Fruit fly (Drosophila melanogaster): ENCODE measurements around the gene Ndf.

Gene Ndf

DNA sequence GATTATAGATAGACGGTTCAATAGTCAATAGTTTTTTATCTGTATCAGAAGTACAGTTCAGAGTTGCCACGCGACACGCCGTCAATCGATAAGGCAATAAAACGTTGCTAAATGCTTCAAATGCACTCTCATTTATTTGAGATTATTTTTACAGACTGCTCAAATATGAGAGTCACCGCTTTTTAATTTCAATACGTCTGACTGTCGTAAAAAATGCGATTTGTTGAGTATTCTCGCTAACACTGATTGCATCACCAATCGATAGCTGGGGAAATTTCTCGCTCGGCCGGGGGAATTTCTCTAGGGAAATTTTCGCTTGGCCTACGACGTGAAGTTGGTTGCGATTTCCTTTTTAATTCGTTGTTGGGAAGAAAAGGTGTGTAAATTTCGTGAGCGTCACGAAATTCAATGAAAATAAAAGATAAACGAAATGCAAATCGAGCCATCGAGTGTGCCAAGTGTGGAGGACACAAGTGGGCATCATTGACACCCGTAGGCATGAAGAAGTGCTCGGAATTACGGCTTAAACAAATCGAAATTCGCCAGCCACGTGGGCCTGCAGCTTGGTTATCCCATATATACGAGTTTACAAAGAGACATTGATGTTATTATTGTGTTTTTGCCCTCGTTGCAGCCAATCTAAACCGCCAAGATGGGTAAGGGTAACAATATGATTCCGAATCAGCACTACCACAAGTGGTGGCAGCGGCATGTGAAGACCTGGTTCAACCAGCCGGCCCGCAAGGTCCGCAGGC is 36.5 kb upstream of the Ndf start, which contains the start of the genes Dref and RpL13 (continued):
- peak; percentile 66 for TF ChIP-seq Blimp-1 (GFP tag; optimal IDR thresholded peaks at IDR 0.05)
- TF ChIP-seq CG5180 (GFP tag; optimal IDR thresholded peaks at IDR 0.05): peak; percentile 83
- peak; percentile 83 for TF ChIP-seq CG9437 (GFP tag; optimal IDR thresholded peaks at IDR 0.05)
- peak; percentile 73 for TF ChIP-seq p53 (GFP tag; optimal IDR thresholded peaks at IDR 0.05)
- TF ChIP-seq gcm (GFP tag; optimal IDR thresholded peaks at IDR 0.05): peak; percentile 86
- peak; percentile 62; the same call in 1 of the 2 replicates for TF ChIP-seq Ada2b (GFP tag; IDR thresholded peaks at IDR 0.05)
- TF ChIP-seq Tbp (GFP tag; optimal IDR thresholded peaks at IDR 0.05): no peak
- peak; percentile 95 for TF ChIP-seq Fer1 (GFP tag; optimal IDR thresholded peaks at IDR 0.05)
- peak; percentile 79 for TF ChIP-seq luna (GFP tag; optimal IDR thresholded peaks at IDR 0.05)
- TF ChIP-seq kah (GFP tag; optimal IDR thresholded peaks at IDR 0.05): peak; percentile 90
- peak; percentile 84 for TF ChIP-seq nmo (GFP tag; optimal IDR thresholded peaks at IDR 0.05)
- TF ChIP-seq Poxn (GFP tag; IDR thresholded peaks at IDR 0.05): peak; percentile 57; the same call in 1 of the 2 replicates
- peak; percentile 87 for TF ChIP-seq CG11456 (GFP tag; IDR thresholded peaks at IDR 0.05)
- peak; percentile 85 for TF ChIP-seq Scr (GFP tag; IDR thresholded peaks at IDR 0.05; ENCODE audit: partially characterized antibody)
- TF ChIP-seq hbn (GFP tag; IDR thresholded peaks at IDR 0.05; ENCODE audit: partially characterized antibody): peak; percentile 67
- peak; percentile 75; the same call in 1 of the 2 replicates for TF ChIP-seq tna (GFP tag; IDR thresholded peaks at IDR 0.05; ENCODE audit: partially characterized antibody)
- TF ChIP-seq sisA (GFP tag; IDR thresholded peaks at IDR 0.05): 0 out of 2 replicates have a peak, but pooled peaks have one; percentile 19
- peak; percentile 76 for TF ChIP-seq stwl (tag; optimal IDR thresholded peaks at IDR 0.05)
- peak; percentile 93 for TF ChIP-seq Sox100B (GFP tag; optimal IDR thresholded peaks at IDR 0.05)
- peak; percentile 72 for TF ChIP-seq Myb (GFP tag; optimal IDR thresholded peaks at IDR 0.05)
- peak; percentile 67 for TF ChIP-seq CG10462 (GFP tag; optimal IDR thresholded peaks at IDR 0.05)
- TF ChIP-seq CG17385 (GFP tag; optimal IDR thresholded peaks at IDR 0.05): peak; percentile 92
- TF ChIP-seq ro (GFP tag; IDR thresholded peaks at IDR 0.05): no peak
- TF ChIP-seq HLH3B (GFP tag; IDR thresholded peaks at IDR 0.05): peak; percentile 52; the same call in 1 of the 2 replicates
- TF ChIP-seq onecut (GFP tag; IDR thresholded peaks at IDR 0.05): peak; percentile 93
- TF ChIP-seq dmrt11E (tag; optimal IDR thresholded peaks at IDR 0.05): peak; percentile 70
- TF ChIP-seq Pdp1 (GFP tag; optimal IDR thresholded peaks at IDR 0.05): peak; percentile 79 to 99
- peak; percentile 88 for TF ChIP-seq gsb-n (tag; optimal IDR thresholded peaks at IDR 0.05)
- TF ChIP-seq HHEX (GFP tag; optimal IDR thresholded peaks at IDR 0.05): peak; percentile 94
- peak; percentile 91 for TF ChIP-seq org-1 (GFP tag; optimal IDR thresholded peaks at IDR 0.05)
- TF ChIP-seq CG15479 (GFP tag; optimal IDR thresholded peaks at IDR 0.05): peak; percentile 79
- TF ChIP-seq CG34224 (GFP tag; IDR thresholded peaks at IDR 0.05; ENCODE audit: partially characterized antibody): peak; percentile 82
- peak; percentile 46 for TF ChIP-seq ap (GFP tag; IDR thresholded peaks at IDR 0.05)
- peak; percentile 75 for TF ChIP-seq CG4424 (GFP tag; optimal IDR thresholded peaks at IDR 0.05)
- peak; percentile 88 for TF ChIP-seq CG10209 (GFP tag; optimal IDR thresholded peaks at IDR 0.05)
- peak; percentile 64 for TF ChIP-seq trh (GFP tag; optimal IDR thresholded peaks at IDR 0.05)
- TF ChIP-seq slbo (GFP tag; IDR thresholded peaks at IDR 0.05): peak; percentile 77
- TF ChIP-seq CG9932 (GFP tag; IDR thresholded peaks at IDR 0.05): peak; percentile 73
- TF ChIP-seq Sry-β (GFP tag; optimal IDR thresholded peaks at IDR 0.05): peak; percentile 57
- TF ChIP-seq CG34422 (GFP tag; IDR thresholded peaks at IDR 0.05): peak; percentile 77; the same call in 2 of the 3 replicates
- peak; percentile 79 for TF ChIP-seq CG16813 (GFP tag; IDR thresholded peaks at IDR 0.05; ENCODE audit: partially characterized antibody)
- peak; percentile 44; the same call in 1 of the 2 replicates for TF ChIP-seq CG6689 (GFP tag; IDR thresholded peaks at IDR 0.05)
- no peak for TF ChIP-seq CG12769 (tag; optimal IDR thresholded peaks at IDR 0.05)
- peak; percentile 39; the same call in 2 of the 3 replicates for TF ChIP-seq B-H1 (GFP tag; IDR thresholded peaks at IDR 0.05)
- TF ChIP-seq CG18262 (tag; optimal IDR thresholded peaks at IDR 0.05): peak; percentile 80
- peak; percentile 90 for TF ChIP-seq CG15011 (GFP tag; optimal IDR thresholded peaks at IDR 0.05)
- TF ChIP-seq CG3726 (GFP tag; IDR thresholded peaks at IDR 0.05): peak; percentile 55; the same call in 1 of the 3 replicates
- TF ChIP-seq cad (GFP tag; optimal IDR thresholded peaks at IDR 0.05): no peak
